Worm (Caenorhabditis elegans): ENCODE results near the gene T26A5.6.

The T26A5.6 gene

DNA sequence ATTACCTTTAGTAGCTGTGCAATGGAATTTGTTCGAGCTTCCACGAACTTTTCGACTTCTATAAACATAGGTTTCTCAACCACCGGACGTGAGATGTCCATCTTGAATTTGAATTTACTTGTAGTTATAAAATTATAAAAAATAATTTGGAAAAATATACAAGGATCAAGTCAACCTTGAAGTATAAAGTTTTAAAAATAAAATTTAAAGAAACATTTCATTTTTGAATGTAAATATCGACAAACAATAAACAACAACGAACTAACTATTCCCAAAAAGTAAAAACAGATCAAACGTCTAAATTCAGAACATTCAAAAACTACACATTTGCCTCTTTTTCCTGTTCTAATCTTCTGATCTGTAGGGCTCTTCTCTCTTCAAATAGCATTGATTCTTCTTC is 19.7 kb downstream of the T26A5.6 start, which contains the start of gene popl-1:
Gene popl-1, minus strand, starts transcription at position 101 of the 400 bp plus-strand sequence.
- TF ChIP-seq nhr-12 (tag; optimal IDR thresholded peaks at IDR 0.05) (no peak), snpc-4 (tag; optimal IDR thresholded peaks at IDR 0.05) (no peak), nhr-2 (tag; optimal IDR thresholded peaks at IDR 0.05) (no peak), sptf-1 (tag; optimal IDR thresholded peaks at IDR 0.05) (no peak), ces-1 (GFP tag; optimal IDR thresholded peaks at IDR 0.05) (no peak), ceh-43 (GFP tag; optimal IDR thresholded peaks at IDR 0.05) (no peak), cnd-1 (tag; optimal IDR thresholded peaks at IDR 0.05) (no peak), hlh-1 (tag; optimal IDR thresholded peaks at IDR 0.05) (no peak), blmp-1 (tag; optimal IDR thresholded peaks at IDR 0.05) (no peak), unc-120 (tag; optimal IDR thresholded peaks at IDR 0.05; ENCODE audit: poor library complexity, severe bottlenecking) (no peak), bed-3 (GFP tag; optimal IDR thresholded peaks at IDR 0.05) (no peak), mep-1 (tag; optimal IDR thresholded peaks at IDR 0.05) (no peak), nhr-76 (tag; optimal IDR thresholded peaks at IDR 0.05) (no peak)

DNA sequence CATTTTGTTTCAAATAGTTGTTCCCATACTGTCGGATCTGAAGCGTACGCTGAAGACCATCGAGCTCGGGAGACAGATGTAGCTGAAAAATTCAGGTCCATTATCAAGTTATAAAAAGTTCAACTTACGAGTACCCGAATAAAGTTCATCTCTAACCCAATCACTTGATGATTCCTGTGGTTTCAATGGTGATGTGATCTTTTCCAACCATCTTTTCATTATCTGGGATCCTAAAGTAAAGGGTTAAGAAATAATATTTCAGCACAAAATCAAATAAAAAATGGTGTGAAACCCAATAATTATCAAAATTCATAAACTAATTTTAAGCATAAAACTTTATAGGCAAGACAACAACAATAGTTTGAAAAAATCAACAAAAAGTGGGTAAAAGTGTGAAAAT is 23.3 kb downstream of the T26A5.6 start, which contains the start of gene C05D11.8:
Gene C05D11.8, minus strand, starts transcription at position 101 of the 400 bp plus-strand sequence.
- TF ChIP-seq ceh-39 (tag; optimal IDR thresholded peaks at IDR 0.05) (no peak), cnd-1 (tag; optimal IDR thresholded peaks at IDR 0.05) (no peak), mab-5 (tag; optimal IDR thresholded peaks at IDR 0.05) (no peak), sptf-1 (tag; optimal IDR thresholded peaks at IDR 0.05) (no peak), mep-1 (tag; optimal IDR thresholded peaks at IDR 0.05) (no peak), lsy-2 (tag; optimal IDR thresholded peaks at IDR 0.05) (no peak), nhr-28 (tag; optimal IDR thresholded peaks at IDR 0.05) (no peak), lin-32 (GFP tag; optimal IDR thresholded peaks at IDR 0.05) (no peak), bed-3 (GFP tag; optimal IDR thresholded peaks at IDR 0.05) (no peak), pha-4 (tag; optimal IDR thresholded peaks at IDR 0.05) (no peak), hlh-1 (tag; optimal IDR thresholded peaks at IDR 0.05) (no peak)

DNA sequence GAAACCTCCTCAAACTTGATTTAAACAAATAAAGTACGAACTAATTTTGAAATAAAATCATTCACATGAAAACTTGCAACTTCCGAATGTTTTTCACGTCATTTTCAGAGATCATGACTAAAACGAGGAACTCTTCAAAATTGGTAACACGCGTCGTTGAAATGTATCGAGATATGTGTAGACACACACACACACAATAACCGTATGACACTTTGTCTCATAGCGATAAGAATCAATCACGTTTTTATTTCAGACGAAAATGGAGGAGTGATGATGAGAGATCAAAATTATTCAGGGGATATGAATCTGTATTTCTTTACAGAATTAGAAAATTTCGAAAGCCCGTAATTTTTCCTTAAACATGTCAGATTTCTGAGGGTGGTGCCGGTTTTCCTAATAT is 27.8 kb downstream of the T26A5.6 start:
- TF ChIP-seq ces-1 (GFP tag; optimal IDR thresholded peaks at IDR 0.05) (no peak), ceh-83 (GFP tag; optimal IDR thresholded peaks at IDR 0.05) (no peak), blmp-1 (tag; optimal IDR thresholded peaks at IDR 0.05) (no peak), snpc-4 (tag; optimal IDR thresholded peaks at IDR 0.05) (no peak), elt-1 (tag; optimal IDR thresholded peaks at IDR 0.05; ENCODE audit: borderline replicate concordance, insufficient read depth) (no peak), ham-2 (GFP tag; optimal IDR thresholded peaks at IDR 0.05) (no peak), drap-1 (GFP tag; optimal IDR thresholded peaks at IDR 0.05) (no peak), nhr-12 (tag; optimal IDR thresholded peaks at IDR 0.05) (no peak), sptf-1 (tag; optimal IDR thresholded peaks at IDR 0.05) (no peak), mep-1 (tag; optimal IDR thresholded peaks at IDR 0.05) (no peak), ztf-11 (tag; optimal IDR thresholded peaks at IDR 0.05) (no peak), nhr-237 (tag; optimal IDR thresholded peaks at IDR 0.05) (no peak), mls-2 (tag; optimal IDR thresholded peaks at IDR 0.05) (no peak), zip-8 (tag; optimal IDR thresholded peaks at IDR 0.05) (no peak), flh-1 (GFP tag; optimal IDR thresholded peaks at IDR 0.05) (no peak), lin-13 (tag; optimal IDR thresholded peaks at IDR 0.05) (no peak), cnd-1 (tag; optimal IDR thresholded peaks at IDR 0.05) (no peak), ceh-39 (tag; optimal IDR thresholded peaks at IDR 0.05) (no peak), pha-4 (tag; optimal IDR thresholded peaks at IDR 0.05) (no peak)

DNA sequence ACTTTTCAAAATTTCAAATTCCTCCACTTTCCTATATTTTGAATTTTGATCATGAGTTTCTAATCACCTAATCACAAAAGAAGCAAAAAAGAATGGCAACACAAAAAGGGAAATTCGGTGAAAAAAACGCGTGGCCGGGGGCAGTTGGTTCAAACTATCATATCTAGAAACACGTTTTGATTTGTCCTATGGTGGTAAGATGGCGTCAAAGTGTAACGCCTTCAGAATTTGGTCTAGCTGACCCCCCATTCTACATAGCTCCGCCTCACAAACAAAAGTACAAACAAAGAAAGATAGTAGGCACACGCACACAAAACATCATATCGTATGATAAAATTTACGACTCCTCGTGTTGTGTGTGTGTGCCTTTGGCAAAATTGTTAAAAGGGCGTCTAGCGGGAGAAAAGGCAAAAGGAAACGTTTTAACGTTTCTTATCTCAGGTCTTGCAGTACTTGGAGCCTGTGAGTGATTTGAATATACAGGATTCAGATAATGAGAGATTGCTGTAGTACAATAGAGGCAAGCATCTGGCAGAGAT is 28.5 kb downstream of the T26A5.6 start:
- TF ChIP-seq ces-1 (GFP tag; optimal IDR thresholded peaks at IDR 0.05) (no peak), cnd-1 (tag; optimal IDR thresholded peaks at IDR 0.05) (no peak), zip-8 (tag; optimal IDR thresholded peaks at IDR 0.05) (no peak), blmp-1 (tag; optimal IDR thresholded peaks at IDR 0.05) (no peak), lin-32 (GFP tag; optimal IDR thresholded peaks at IDR 0.05) (no peak), sptf-1 (tag; optimal IDR thresholded peaks at IDR 0.05) (no peak), mab-5 (tag; optimal IDR thresholded peaks at IDR 0.05) (no peak), snpc-4 (tag; optimal IDR thresholded peaks at IDR 0.05) (no peak), nhr-2 (tag; optimal IDR thresholded peaks at IDR 0.05) (no peak), mep-1 (tag; optimal IDR thresholded peaks at IDR 0.05) (no peak), nhr-76 (tag; optimal IDR thresholded peaks at IDR 0.05) (no peak), elt-1 (tag; optimal IDR thresholded peaks at IDR 0.05; ENCODE audit: borderline replicate concordance, insufficient read depth) (no peak), mls-2 (tag; optimal IDR thresholded peaks at IDR 0.05) (no peak), flh-1 (GFP tag; optimal IDR thresholded peaks at IDR 0.05) (no peak), unc-62 (GFP tag; optimal IDR thresholded peaks at IDR 0.05) (no peak), bed-3 (GFP tag; optimal IDR thresholded peaks at IDR 0.05) (no peak), ceh-83 (GFP tag; optimal IDR thresholded peaks at IDR 0.05) (no peak), elt-3 (tag; optimal IDR thresholded peaks at IDR 0.05) (no peak)

Data from whole organism, mixed stage, embryonic.